Fruit fly (Drosophila melanogaster): ENCODE results near the gene CG4408.

CG4408 gene

dm6 chr3R:23386907-23387306 lies 23.5 kb upstream of the CG4408 start (continued):
- TF ChIP-seq sens (GFP tag): peak; percentile 91
- peak; percentile 34; the same call in 1 of the 2 replicates for TF ChIP-seq ttk (GFP tag; IDR thresholded peaks at IDR 0.05)
- TF ChIP-seq CG10654 (GFP tag; optimal IDR thresholded peaks at IDR 0.05): peak; percentile 0
- TF ChIP-seq CG15073 (GFP tag; optimal IDR thresholded peaks at IDR 0.05): no peak
- TF ChIP-seq CG14441 (GFP tag; IDR thresholded peaks at IDR 0.05): 0 out of 2 replicates have a peak, but pooled peaks have one; percentile 36
- TF ChIP-seq ap (GFP tag; IDR thresholded peaks at IDR 0.05): peak; percentile 55
- TF ChIP-seq odd (GFP tag; optimal IDR thresholded peaks at IDR 0.05): no peak
- peak; percentile 35; the same call in 1 of the 3 replicates for TF ChIP-seq otp (GFP tag; IDR thresholded peaks at IDR 0.05)
- no peak for TF ChIP-seq CG7357 (GFP tag; IDR thresholded peaks at IDR 0.05)
- TF ChIP-seq Vsx1 (GFP tag; optimal IDR thresholded peaks at IDR 0.05): no peak
- peak; percentile 24 for TF ChIP-seq CG17802 (tag; optimal IDR thresholded peaks at IDR 0.05)
- TF ChIP-seq Opbp (GFP tag; IDR thresholded peaks at IDR 0.05; ENCODE audit: partially characterized antibody): no peak
- TF ChIP-seq CG33213 (GFP tag; optimal IDR thresholded peaks at IDR 0.05): no peak
- peak; percentile 40 for TF ChIP-seq CoRest (tag; optimal IDR thresholded peaks at IDR 0.05)
- peak; percentile 44 for TF ChIP-seq CG10267 (tag; optimal IDR thresholded peaks at IDR 0.05)
- TF ChIP-seq Asciz (GFP tag; optimal IDR thresholded peaks at IDR 0.05): peak; percentile 66
- TF ChIP-seq ATbp (GFP tag; optimal IDR thresholded peaks at IDR 0.05): peak; percentile 58
- no peak for TF ChIP-seq CG6854 (GFP tag; optimal IDR thresholded peaks at IDR 0.05)
- TF ChIP-seq ato (GFP tag; IDR thresholded peaks at IDR 0.05; ENCODE audit: partially characterized antibody): no peak
- TF ChIP-seq psq (GFP tag; optimal IDR thresholded peaks at IDR 0.05): no peak
- TF ChIP-seq Sry-δ (GFP tag; optimal IDR thresholded peaks at IDR 0.05): no peak
- peak; percentile 9 for TF ChIP-seq CG12236 (GFP tag; optimal IDR thresholded peaks at IDR 0.05)
- TF ChIP-seq vnd (GFP tag; IDR thresholded peaks at IDR 0.05; ENCODE audit: partially characterized antibody): no peak
- TF ChIP-seq CG13424 (tag; optimal IDR thresholded peaks at IDR 0.05): peak; percentile 49
- peak; percentile 19 for TF ChIP-seq CG12769 (tag; optimal IDR thresholded peaks at IDR 0.05)
- peak; percentile 26; the same call in 1 of the 2 replicates for TF ChIP-seq Ptx1 (GFP tag; IDR thresholded peaks at IDR 0.05)
- TF ChIP-seq tio (GFP tag; optimal IDR thresholded peaks at IDR 0.05): peak; percentile 16
- TF ChIP-seq D (optimal IDR thresholded peaks at IDR 0.05): no peak
- no peak for TF ChIP-seq D (GFP tag; optimal IDR thresholded peaks at IDR 0.05)
- TF ChIP-seq CG32532 (GFP tag; IDR thresholded peaks at IDR 0.05): no peak
- TF ChIP-seq ac (GFP tag; optimal IDR thresholded peaks at IDR 0.05): no peak
- no peak for TF ChIP-seq CG15479 (GFP tag; optimal IDR thresholded peaks at IDR 0.05)
- no peak for TF ChIP-seq Hr39 (optimal IDR thresholded peaks at IDR 0.05)
- TF ChIP-seq scrt (GFP tag; optimal IDR thresholded peaks at IDR 0.05): no peak
- peak; percentile 54 for TF ChIP-seq CG30403 (GFP tag; optimal IDR thresholded peaks at IDR 0.05)
- TF ChIP-seq Sin3A (optimal IDR thresholded peaks at IDR 0.05): no peak
- peak; percentile 1 for TF ChIP-seq da (GFP tag; optimal IDR thresholded peaks at IDR 0.05)
- no peak for TF ChIP-seq BEAF-32 (GFP tag; optimal IDR thresholded peaks at IDR 0.05)
- TF ChIP-seq her (GFP tag; optimal IDR thresholded peaks at IDR 0.05): no peak
- TF ChIP-seq Oli (tag; optimal IDR thresholded peaks at IDR 0.05): peak; percentile 54
- TF ChIP-seq CG12219 (GFP tag; optimal IDR thresholded peaks at IDR 0.05): peak; percentile 42
- peak; percentile 31 for TF ChIP-seq Hsf (GFP tag; optimal IDR thresholded peaks at IDR 0.05)
- TF ChIP-seq bab2 (GFP tag; optimal IDR thresholded peaks at IDR 0.05): no peak
- TF ChIP-seq CG3847 (GFP tag; IDR thresholded peaks at IDR 0.05): no peak
- peak; percentile 43 for TF ChIP-seq org-1 (GFP tag; optimal IDR thresholded peaks at IDR 0.05)
- TF ChIP-seq CG30020 (tag; optimal IDR thresholded peaks at IDR 0.05): no peak
- TF ChIP-seq CG14014 (GFP tag; IDR thresholded peaks at IDR 0.05): no peak
- no peak for TF ChIP-seq sc (optimal IDR thresholded peaks at IDR 0.05)
- TF ChIP-seq sc (GFP tag; optimal IDR thresholded peaks at IDR 0.05): no peak
- peak in 1 of 2 experiments; percentile 50 for TF ChIP-seq chif (GFP tag; optimal IDR thresholded peaks at IDR 0.05)
- peak in 1 of 2 experiments; percentile 73 for TF ChIP-seq bsh (GFP tag; optimal IDR thresholded peaks at IDR 0.05)
- TF ChIP-seq CG7556 (GFP tag; optimal IDR thresholded peaks at IDR 0.05): peak; percentile 32

Data from whole organism, embryonic.